Fruit fly (Drosophila melanogaster): ENCODE data around the gene Rala.
A peak's percentile ranks its signal among the peaks of the same experiment; 100 is the strongest.

Gene Rala

dm6 chrX:3690631-3691030 is 28.8 kb downstream of the Rala start (continued):
- TF ChIP-seq CG32772 (GFP tag; IDR thresholded peaks at IDR 0.05) (no peak), insv (GFP tag; optimal IDR thresholded peaks at IDR 0.05) (no peak), wor (GFP tag; IDR thresholded peaks at IDR 0.05) (no peak), CG18476 (GFP tag; optimal IDR thresholded peaks at IDR 0.05) (peak; percentile 3), Dip2 (GFP tag; IDR thresholded peaks at IDR 0.05) (no peak), CG30431 (GFP tag; optimal IDR thresholded peaks at IDR 0.05) (no peak), zfh1 (GFP tag; IDR thresholded peaks at IDR 0.05) (peak; percentile 59; the same call in 1 of the 3 replicates), CG15696 (tag; optimal IDR thresholded peaks at IDR 0.05) (peak; percentile 35), Spps (tag; optimal IDR thresholded peaks at IDR 0.05) (no peak), rib (GFP tag; IDR thresholded peaks at IDR 0.05) (no peak), tgo (GFP tag; IDR thresholded peaks at IDR 0.05) (no peak), Ets65A (GFP tag) (peak; percentile 43), CG31388 (GFP tag; optimal IDR thresholded peaks at IDR 0.05) (no peak), Ets97D (GFP tag; optimal IDR thresholded peaks at IDR 0.05) (no peak), CG1832 (GFP tag; optimal IDR thresholded peaks at IDR 0.05) (no peak), z (GFP tag; IDR thresholded peaks at IDR 0.05) (no peak), CG11247 (GFP tag; IDR thresholded peaks at IDR 0.05) (no peak), CG4854 (GFP tag; optimal IDR thresholded peaks at IDR 0.05) (no peak), pfk (GFP tag; optimal IDR thresholded peaks at IDR 0.05) (no peak), CG14050 (GFP tag; IDR thresholded peaks at IDR 0.05) (no peak), fu2 (GFP tag; optimal IDR thresholded peaks at IDR 0.05) (no peak), CG18011 (GFP tag; optimal IDR thresholded peaks at IDR 0.05) (no peak), CG9437 (GFP tag; optimal IDR thresholded peaks at IDR 0.05) (peak; percentile 8), CG10274 (GFP tag; optimal IDR thresholded peaks at IDR 0.05) (no peak), CG11398 (GFP tag; optimal IDR thresholded peaks at IDR 0.05) (no peak), ATbp (GFP tag; optimal IDR thresholded peaks at IDR 0.05) (peak; percentile 23), CoRest (tag; optimal IDR thresholded peaks at IDR 0.05) (peak; percentile 46), fd102C (GFP tag; optimal IDR thresholded peaks at IDR 0.05) (no peak), lilli (GFP tag; optimal IDR thresholded peaks at IDR 0.05) (peak; percentile 37), CG3838 (GFP tag; optimal IDR thresholded peaks at IDR 0.05) (no peak), CG11560 (tag; IDR thresholded peaks at IDR 0.05) (no peak), CG15479 (GFP tag; optimal IDR thresholded peaks at IDR 0.05) (no peak), lbe (GFP tag; optimal IDR thresholded peaks at IDR 0.05) (no peak), CG32767 (GFP tag; IDR thresholded peaks at IDR 0.05) (no peak), Atf-2 (GFP tag; optimal IDR thresholded peaks at IDR 0.05) (peak; percentile 19), row (GFP tag; IDR thresholded peaks at IDR 0.05) (peak; percentile 83), Bgb (GFP tag; IDR thresholded peaks at IDR 0.05; ENCODE audit: partially characterized antibody) (no peak), CG17328 (GFP tag; IDR thresholded peaks at IDR 0.05) (peak; percentile 31; the same call in 1 of the 2 replicates), Tbp (GFP tag; optimal IDR thresholded peaks at IDR 0.05) (no peak), Optix (GFP tag; IDR thresholded peaks at IDR 0.05) (0 out of 3 replicates have a peak, but pooled peaks have one; percentile 35), CG17385 (GFP tag; optimal IDR thresholded peaks at IDR 0.05) (peak; percentile 37), CG7357 (GFP tag; IDR thresholded peaks at IDR 0.05) (no peak), gsb (GFP tag; IDR thresholded peaks at IDR 0.05) (no peak), CG32532 (GFP tag; IDR thresholded peaks at IDR 0.05) (peak; percentile 19; the same call in 1 of the 2 replicates), CG8290 (GFP tag; optimal IDR thresholded peaks at IDR 0.05) (no peak), CG8290 (tag; optimal IDR thresholded peaks at IDR 0.05) (peak in 1 of 2 experiments; percentile 58), CG12659 (GFP tag; optimal IDR thresholded peaks at IDR 0.05) (no peak), ase (GFP tag; IDR thresholded peaks at IDR 0.05) (no peak), B-H2 (GFP tag; optimal IDR thresholded peaks at IDR 0.05) (no peak), CG9215 (GFP tag; IDR thresholded peaks at IDR 0.05) (0 out of 2 replicates have a peak, but pooled peaks have one; percentile 8), luna (GFP tag; optimal IDR thresholded peaks at IDR 0.05) (no peak), ac (GFP tag; optimal IDR thresholded peaks at IDR 0.05) (no peak), ato (GFP tag; IDR thresholded peaks at IDR 0.05; ENCODE audit: partially characterized antibody) (no peak)
